Worm (Caenorhabditis elegans) whole organism, L4 larva: ENCODE measurements around the gene F08D12.3.

Experiments used
- D1046.2 ChIP-seq: fragments of 200-800 bp; sonication (Bioruptor generic); IDR thresholded peaks from 2 replicates; pipeline ENCODE4 v1.3.6; 2022; ENCODE audit warnings: missing genetic modification characterization, missing compliant biosample characterization
- F26F4.8 ChIP-seq: fragments of 200-800 bp; sonication (Bioruptor generic); conservative IDR thresholded peaks from 2 replicates; pipeline ENCODE4 v1.3.6; 2022; ENCODE audit warnings: missing genetic modification characterization, missing compliant biosample characterization
- F37D6.2 ChIP-seq: sonication (generic microtip); optimal IDR thresholded peaks from 2 replicates; lab custom pipeline; 2016; ENCODE audit warnings: mild to moderate bottlenecking, missing genetic modification characterization, missing compliant biosample characterization
- R02D3.7 ChIP-seq: fragments of 150-350 bp; sonication (generic microtip); optimal IDR thresholded peaks from 3 replicates; lab custom pipeline; 2014; ENCODE audit warnings: missing biosample characterization, missing genetic modification characterization
- T26A8.4 ChIP-seq: fragments of 200-800 bp; sonication (Bioruptor generic); IDR thresholded peaks from 2 replicates; pipeline ENCODE4 v1.3.6; 2022; ENCODE audit warnings: missing genetic modification characterization, missing compliant biosample characterization
- Y48G9A.11 ChIP-seq: fragments of 200-800 bp; sonication (Bioruptor generic); IDR thresholded peaks from 2 replicates; pipeline ENCODE4 v1.3.6; 2022; ENCODE audit warnings: missing genetic modification reagents, missing genetic modification characterization, missing compliant biosample characterization
- aha-1 ChIP-seq: fragments of 150-350 bp; peaks from one replicate; lab custom pipeline; 2014; ENCODE audit warnings: missing biosample characterization, missing genetic modification characterization
- attf-4 ChIP-seq: sonication (generic microtip); optimal IDR thresholded peaks from 3 replicates; lab custom pipeline; 2017; ENCODE audit warnings: missing biosample characterization, missing genetic modification characterization
- ceh-20 ChIP-seq: fragments of 200-800 bp; sonication (Bioruptor generic); IDR thresholded peaks from 2 replicates; pipeline ENCODE4 v1.3.6; 2022; ENCODE audit warnings: missing genetic modification reagents, missing genetic modification characterization, missing compliant biosample characterization
- ceh-28 ChIP-seq: fragments of 150-350 bp; optimal IDR thresholded peaks from 2 replicates; lab custom pipeline; 2014; ENCODE audit warnings: missing biosample characterization, missing genetic modification reagents, missing genetic modification characterization
- ceh-32 ChIP-seq: sonication (generic microtip); optimal IDR thresholded peaks from 2 replicates; lab custom pipeline; 2016; ENCODE audit warnings: mild to moderate bottlenecking, missing genetic modification characterization, missing compliant biosample characterization; ENCODE audit not compliant: poor library complexity
- ceh-62 ChIP-seq: sonication (generic microtip); optimal IDR thresholded peaks from 2 replicates; lab custom pipeline; 2017; ENCODE audit warnings: missing biosample characterization, missing genetic modification characterization
- ceh-82 ChIP-seq: sonication (generic microtip); optimal IDR thresholded peaks from 2 replicates; lab custom pipeline; 2017; ENCODE audit warnings: missing biosample characterization, missing genetic modification characterization
- ces-1 ChIP-seq: fragments of 150-350 bp; sonication (generic microtip); optimal IDR thresholded peaks from 4 replicates; lab custom pipeline; 2014; ENCODE audit warnings: missing biosample characterization, missing genetic modification reagents, missing genetic modification characterization
- cey-2 ChIP-seq: sonication (generic microtip); optimal IDR thresholded peaks from 3 replicates; lab custom pipeline; 2017; ENCODE audit warnings: missing genetic modification characterization, mild to moderate bottlenecking, missing compliant biosample characterization, antibody characterized with exemption, borderline replicate concordance; ENCODE audit not compliant: insufficient read depth
- daf-12 ChIP-seq: fragments of 150-350 bp; optimal IDR thresholded peaks from 2 replicates; lab custom pipeline; 2014; ENCODE audit warnings: missing biosample characterization, missing genetic modification reagents, missing genetic modification characterization
- daf-19 ChIP-seq: fragments of 200-800 bp; sonication (Bioruptor generic); conservative IDR thresholded peaks from 2 replicates; pipeline ENCODE4 v1.3.6; 2022; ENCODE audit warnings: missing genetic modification characterization, missing compliant biosample characterization
- dmd-8 ChIP-seq: fragments of 200-800 bp; sonication (Bioruptor generic); IDR thresholded peaks from 2 replicates; pipeline ENCODE4 v1.3.6; 2022; ENCODE audit warnings: missing genetic modification characterization, missing compliant biosample characterization
- dmd-9 ChIP-seq: fragments of 200-800 bp; sonication (Bioruptor generic); IDR thresholded peaks from 2 replicates; pipeline ENCODE4 v1.3.6; 2022; ENCODE audit warnings: missing genetic modification reagents, missing genetic modification characterization, missing compliant biosample characterization
- fos-1 ChIP-seq: fragments of 150-350 bp; optimal IDR thresholded peaks from 2 replicates; lab custom pipeline; 2014; ENCODE audit warnings: missing biosample characterization, missing genetic modification characterization
- hlh-30 ChIP-seq: sonication (generic microtip); optimal IDR thresholded peaks from 2 replicates; lab custom pipeline; 2017; ENCODE audit warnings: antibody characterized with exemption, mild to moderate bottlenecking, missing genetic modification characterization, missing compliant biosample characterization; ENCODE audit not compliant: insufficient read depth
- hmg-1.1 ChIP-seq: fragments of 200-800 bp; sonication (Bioruptor generic); IDR thresholded peaks from 2 replicates; pipeline ENCODE4 v1.3.6; 2022; ENCODE audit warnings: missing genetic modification reagents, missing genetic modification characterization, missing compliant biosample characterization
- jun-1 ChIP-seq: fragments of 150-350 bp; optimal IDR thresholded peaks from 2 replicates; lab custom pipeline; 2014; ENCODE audit warnings: missing biosample characterization, missing genetic modification reagents, missing genetic modification characterization
- lin-39 ChIP-seq: fragments of 150-350 bp; optimal IDR thresholded peaks from 2 replicates; lab custom pipeline; 2014; ENCODE audit warnings: missing biosample characterization, missing genetic modification reagents, missing genetic modification characterization
- lir-3 ChIP-seq: sonication (generic microtip); optimal IDR thresholded peaks from 2 replicates; lab custom pipeline; 2016; ENCODE audit warnings: mild to moderate bottlenecking, missing genetic modification characterization, missing compliant biosample characterization
- madf-9 ChIP-seq: fragments of 200-800 bp; sonication (Bioruptor generic); conservative IDR thresholded peaks from 2 replicates; pipeline ENCODE4 v1.3.6; 2022; ENCODE audit warnings: missing genetic modification reagents, missing genetic modification characterization, missing compliant biosample characterization
- mdt-29 ChIP-seq: fragments of 200-800 bp; sonication (Bioruptor generic); IDR thresholded peaks from 2 replicates; pipeline ENCODE4 v1.3.6; 2022; ENCODE audit warnings: missing genetic modification reagents, missing genetic modification characterization, missing compliant biosample characterization
- mxl-2 ChIP-seq: fragments of 200-800 bp; sonication (Bioruptor generic); conservative IDR thresholded peaks from 2 replicates; pipeline ENCODE4 v1.3.6; 2022; ENCODE audit warnings: missing genetic modification reagents, missing genetic modification characterization, missing compliant biosample characterization
- nhr-28 ChIP-seq: fragments of 150-350 bp; optimal IDR thresholded peaks from 2 replicates; lab custom pipeline; 2014; ENCODE audit warnings: missing biosample characterization, missing genetic modification characterization
- nhr-48 ChIP-seq: sonication (generic microtip); optimal IDR thresholded peaks from 2 replicates; lab custom pipeline; 2016; ENCODE audit warnings: mild to moderate bottlenecking, missing genetic modification characterization, missing compliant biosample characterization
- nhr-76 ChIP-seq: fragments of 150-350 bp; optimal IDR thresholded peaks from 2 replicates; lab custom pipeline; 2014; ENCODE audit warnings: missing biosample characterization, missing genetic modification characterization
- pha-4 ChIP-seq, 2 experiments: fragments of 150-350 bp in 1 of 2; fragments of 200-800 bp in 1 of 2; sonication (Bioruptor generic) in 1 of 2; IDR thresholded peaks in 1 of 2; optimal IDR thresholded peaks in 1 of 2; 2 replicates each; pipeline versions ENCODE4 v1.3.6 to Lab custom; 2014 to 2022; ENCODE audit warnings: missing genetic modification characterization in 2 of 2, missing genetic modification reagents in 2 of 2, missing biosample characterization in 1 of 2, missing compliant biosample characterization in 1 of 2
- pqm-1 ChIP-seq: sonication (generic microtip); optimal IDR thresholded peaks from 2 replicates; lab custom pipeline; 2017; ENCODE audit warnings: missing biosample characterization, missing genetic modification characterization
- sdz-12 ChIP-seq: fragments of 200-800 bp; sonication (Bioruptor generic); optimal IDR thresholded peaks from 2 replicates; lab custom pipeline; 2018; ENCODE audit warnings: mild to moderate bottlenecking, missing genetic modification characterization, missing compliant biosample characterization
- set-16 ChIP-seq: fragments of 200-800 bp; sonication (Bioruptor generic); IDR thresholded peaks from 2 replicates; pipeline ENCODE4 v1.3.6; 2022; ENCODE audit warnings: missing genetic modification reagents, missing genetic modification characterization, missing compliant biosample characterization
- unc-62 ChIP-seq, 3 experiments: fragments of 150-350 bp in 1 of 3; sonication (generic microtip); optimal IDR thresholded peaks in 2 of 3; peaks in 1 of 3; 1 replicate in 1 of 3; 2 replicates in 2 of 3; lab custom pipeline; 2014 to 2017; ENCODE audit warnings: missing biosample characterization in 3 of 3, missing genetic modification characterization in 3 of 3, missing genetic modification reagents in 3 of 3, missing genotype in 1 of 3
- vab-7 ChIP-seq: fragments of 200-800 bp; sonication (Bioruptor generic); IDR thresholded peaks from 2 replicates; pipeline ENCODE4 v1.3.6; 2022; ENCODE audit warnings: missing genetic modification reagents, missing genetic modification characterization, missing compliant biosample characterization
- zfp-2 ChIP-seq: sonication (generic microtip); optimal IDR thresholded peaks from 2 replicates; lab custom pipeline; 2016; ENCODE audit warnings: mild to moderate bottlenecking, missing genetic modification characterization, missing compliant biosample characterization
- zip-2 ChIP-seq: fragments of 150-350 bp; optimal IDR thresholded peaks from 2 replicates; lab custom pipeline; 2014; ENCODE audit warnings: missing biosample characterization, missing genetic modification characterization

Gene F08D12.3

ce11 chrII:2787849-2788248 lies 8.5 kb downstream of the F08D12.3 start:
- no peak for TF ChIP-seq pqm-1 (tag; lab: Kevin White, UChicago)
- TF ChIP-seq ceh-20 (GFP tag; lab: Robert Waterston, UW), result no peak
- TF ChIP-seq set-16 (GFP tag; lab: Robert Waterston, UW), result peak; percentile 76
- peak in 1 of 2 experiments; percentile 81 for TF ChIP-seq unc-62 (GFP tag; optimal IDR thresholded peaks at IDR 0.05 in 1 of 2; lab: Kevin White, UChicago)
- TF ChIP-seq unc-62 (tag; optimal IDR thresholded peaks at IDR 0.05; lab: Kevin White, UChicago), result no peak
- TF ChIP-seq nhr-28 (tag; lab: Kevin White, UChicago), result no peak
- no peak for TF ChIP-seq daf-12 (tag; lab: Kevin White, UChicago)
- TF ChIP-seq ceh-82 (tag; lab: Kevin White, UChicago), result no peak
- TF ChIP-seq jun-1 (tag; lab: Kevin White, UChicago), result no peak

ce11 chrII:2791693-2792092 lies 12.3 kb downstream of the F08D12.3 start:
- TF ChIP-seq dmd-8 (no peak), set-16 (GFP tag; lab: Robert Waterston, UW) (peak; percentile 56), vab-7 (GFP tag; lab: Robert Waterston, UW) (no peak)

- TF ChIP-seq F37D6.2 (no peak), unc-62 (GFP tag; optimal IDR thresholded peaks at IDR 0.05 in 1 of 2; lab: Kevin White, UChicago) (peak in 1 of 2 experiments; percentile 51), unc-62 (tag; optimal IDR thresholded peaks at IDR 0.05; lab: Kevin White, UChicago) (no peak), ceh-28 (tag; lab: Kevin White, UChicago) (peak; percentile 75), madf-9 (GFP tag; lab: Robert Waterston, UW) (no peak), hlh-30 (tag; lab: Kevin White, UChicago) (no peak)
Observed at ce11 chrII:2795413-2795812, 16.1 kb downstream of the F08D12.3 start.

ce11 chrII:2796431-2796830 lies 17.1 kb downstream of the F08D12.3 start:
- TF ChIP-seq set-16 (GFP tag; lab: Robert Waterston, UW) (peak; percentile 48; the same call in 1 of the 2 replicates), fos-1 (tag; lab: Kevin White, UChicago) (no peak)

ce11 chrII:2797951-2798350 lies 18.6 kb downstream of the F08D12.3 start:
- peak; percentile 79 for TF ChIP-seq aha-1
- TF ChIP-seq F26F4.8 (GFP tag; lab: Robert Waterston, UW), result no peak

ce11 chrII:2800550-2801233 lies 21.3 kb downstream of the F08D12.3 start, which contains the start of gene nhr-119:
TSS of gene nhr-119 (minus strand) at chrII:2800600.
- TF ChIP-seq dmd-9 (GFP tag; lab: Robert Waterston, UW) (no peak), nhr-28 (tag; lab: Kevin White, UChicago) (peak; percentile 91), lin-39 (no peak), ces-1 (GFP tag; lab: Kevin White, UChicago) (no peak), lir-3 (tag; lab: Kevin White, UChicago) (no peak), ceh-62 (no peak), mxl-2 (GFP tag; lab: Robert Waterston, UW) (no peak), cey-2 (peak; percentile 51), ceh-32 (tag; lab: Kevin White, UChicago) (no peak), zip-2 (tag; lab: Kevin White, UChicago) (no peak), zfp-2 (tag; lab: Kevin White, UChicago) (no peak), mdt-29 (GFP tag; lab: Robert Waterston, UW) (0 out of 2 replicates have a peak, but pooled peaks have one; percentile 31), nhr-76 (no peak), hmg-1.1 (peak; percentile 59), Y48G9A.11 (GFP tag; lab: Robert Waterston, UW) (no peak), attf-4 (tag; lab: Kevin White, UChicago) (no peak), D1046.2 (GFP tag; lab: Robert Waterston, UW) (no peak), pha-4 (GFP tag; IDR thresholded peaks at IDR 0.05; lab: Robert Waterston, UW) (peak; percentile 65), pha-4 (tag; optimal IDR thresholded peaks at IDR 0.05; lab: Kevin White, UChicago) (no peak), daf-19 (no peak), T26A8.4 (GFP tag; lab: Robert Waterston, UW) (peak; percentile 74), ceh-20 (GFP tag; lab: Robert Waterston, UW) (peak; percentile 70), unc-62 (GFP tag; optimal IDR thresholded peaks at IDR 0.05 in 1 of 2; lab: Kevin White, UChicago) (peak in 1 of 2 experiments; percentile 68), unc-62 (tag; optimal IDR thresholded peaks at IDR 0.05; lab: Kevin White, UChicago) (no peak), nhr-48 (tag; lab: Kevin White, UChicago) (peak; percentile 93), sdz-12 (GFP tag; lab: Kevin White, UChicago) (no peak), R02D3.7 (tag; lab: Kevin White, UChicago) (no peak)
